ENCODE assay signal across 1 fruit fly cellular context in genomic region chr3L:21382158-21382610, dm6.
A peak's percentile ranks its signal among the peaks of the same experiment; 100 is the strongest.
TF ChIP-seq lines count a peak whose summit lies in the region.

Gene rgn, plus strand, starts transcription at chr3L:21382501.

TF ChIP-seq in whole organism, embryonic, 481 proteins besides CTCF, POLR2A, EP300 and RAD21 (continued from another document and continues in another):
- TF ChIP-seq pum (GFP tag; optimal IDR thresholded peaks at IDR 0.05; lab: Kevin White, UChicago) = peak; percentile 44
- TF ChIP-seq Antp (GFP tag; optimal IDR thresholded peaks at IDR 0.05; lab: Kevin White, UChicago) = peak; percentile 54
- no peak for TF ChIP-seq CG1647 (GFP tag; optimal IDR thresholded peaks at IDR 0.05; lab: Kevin White, UChicago)
- TF ChIP-seq CG9797 (GFP tag; optimal IDR thresholded peaks at IDR 0.05; lab: Kevin White, UChicago) = no peak
- no peak for TF ChIP-seq Stat92E (GFP tag; optimal IDR thresholded peaks at IDR 0.05; lab: Kevin White, UChicago)
- TF ChIP-seq Scr (GFP tag; IDR thresholded peaks at IDR 0.05; lab: Robert Waterston, UW; ENCODE audit: partially characterized antibody) = no peak
- peak; percentile 72 for TF ChIP-seq CG11247 (GFP tag; IDR thresholded peaks at IDR 0.05; lab: Robert Waterston, UW)
- TF ChIP-seq org-1 (GFP tag; optimal IDR thresholded peaks at IDR 0.05; lab: Kevin White, UChicago) = peak; percentile 66
- peak; percentile 73 for TF ChIP-seq Atf6 (GFP tag; IDR thresholded peaks at IDR 0.05; lab: Robert Waterston, UW)
- peak; percentile 31 for TF ChIP-seq Six4 (GFP tag; optimal IDR thresholded peaks at IDR 0.05; lab: Kevin White, UChicago)
- TF ChIP-seq NFAT (GFP tag; IDR thresholded peaks at IDR 0.05; lab: Robert Waterston, UW) = peak; percentile 73
- peak; percentile 55 for TF ChIP-seq sens (GFP tag; lab: Kevin White, UChicago)
- TF ChIP-seq CG6254 (GFP tag; optimal IDR thresholded peaks at IDR 0.05; lab: Kevin White, UChicago) = no peak
- peak; percentile 13 for TF ChIP-seq CG17568 (GFP tag; optimal IDR thresholded peaks at IDR 0.05; lab: Kevin White, UChicago)
- TF ChIP-seq mam (GFP tag; optimal IDR thresholded peaks at IDR 0.05; lab: Kevin White, UChicago) = peak; percentile 62
- TF ChIP-seq Hr51 (GFP tag; optimal IDR thresholded peaks at IDR 0.05; lab: Kevin White, UChicago) = peak in 1 of 2 experiments; percentile 88
- TF ChIP-seq CG33557 (GFP tag; optimal IDR thresholded peaks at IDR 0.05; lab: Kevin White, UChicago) = no peak
- no peak for TF ChIP-seq vnd (GFP tag; IDR thresholded peaks at IDR 0.05; lab: Robert Waterston, UW; ENCODE audit: partially characterized antibody)
- peak; percentile 44; the same call in 1 of the 2 replicates for TF ChIP-seq dimm (GFP tag; IDR thresholded peaks at IDR 0.05; lab: Robert Waterston, UW)
- 0 out of 3 replicates have a peak, but pooled peaks have one; percentile 31 for TF ChIP-seq gce (GFP tag; IDR thresholded peaks at IDR 0.05; lab: Robert Waterston, UW)
- TF ChIP-seq CrebB (tag; optimal IDR thresholded peaks at IDR 0.05; lab: Kevin White, UChicago) = peak; percentile 43
- peak; percentile 42 for TF ChIP-seq jing (GFP tag; optimal IDR thresholded peaks at IDR 0.05; lab: Kevin White, UChicago)
- no peak for TF ChIP-seq CG16813 (GFP tag; IDR thresholded peaks at IDR 0.05; lab: Robert Waterston, UW; ENCODE audit: partially characterized antibody)
- peak; percentile 80 for TF ChIP-seq CG6854 (GFP tag; optimal IDR thresholded peaks at IDR 0.05; lab: Kevin White, UChicago)
- peak; percentile 92 for TF ChIP-seq Meics (GFP tag; optimal IDR thresholded peaks at IDR 0.05; lab: Kevin White, UChicago)
- no peak for TF ChIP-seq Hr39 (optimal IDR thresholded peaks at IDR 0.05; lab: Kevin White, UChicago)
- peak; percentile 89 for TF ChIP-seq CG18599 (GFP tag; optimal IDR thresholded peaks at IDR 0.05; lab: Kevin White, UChicago)
- no peak for TF ChIP-seq cas (GFP tag; IDR thresholded peaks at IDR 0.05; lab: Robert Waterston, UW)
- TF ChIP-seq CG2199 (GFP tag; IDR thresholded peaks at IDR 0.05; lab: Robert Waterston, UW) = peak; percentile 46; the same call in 1 of the 3 replicates
- TF ChIP-seq exex (tag; optimal IDR thresholded peaks at IDR 0.05; lab: Kevin White, UChicago) = peak; percentile 42
- no peak for TF ChIP-seq CG8089 (GFP tag; optimal IDR thresholded peaks at IDR 0.05; lab: Kevin White, UChicago)
- no peak for TF ChIP-seq BEAF-32 (GFP tag; optimal IDR thresholded peaks at IDR 0.05; lab: Kevin White, UChicago)
- peak; percentile 3 for TF ChIP-seq ERR (GFP tag; optimal IDR thresholded peaks at IDR 0.05; lab: Kevin White, UChicago)
- TF ChIP-seq fru (optimal IDR thresholded peaks at IDR 0.05; lab: Kevin White, UChicago) = no peak
- TF ChIP-seq CG17361 (GFP tag; IDR thresholded peaks at IDR 0.05; lab: Robert Waterston, UW) = peak; percentile 87
- TF ChIP-seq CG14050 (GFP tag; IDR thresholded peaks at IDR 0.05; lab: Robert Waterston, UW) = peak; percentile 49; the same call in 2 of the 3 replicates
- peak; percentile 77 for TF ChIP-seq CG13775 (GFP tag; optimal IDR thresholded peaks at IDR 0.05; lab: Kevin White, UChicago)
- no peak for TF ChIP-seq Ets97D (GFP tag; optimal IDR thresholded peaks at IDR 0.05; lab: Kevin White, UChicago)
- TF ChIP-seq shn (GFP tag; optimal IDR thresholded peaks at IDR 0.05; lab: Kevin White, UChicago) = peak; percentile 48
- TF ChIP-seq Bdp1 (GFP tag; optimal IDR thresholded peaks at IDR 0.05; lab: Kevin White, UChicago) = peak; percentile 7
- TF ChIP-seq lov (optimal IDR thresholded peaks at IDR 0.05; lab: Kevin White, UChicago) = no peak
- peak; percentile 33; the same call in 1 of the 3 replicates for TF ChIP-seq lov (GFP tag; IDR thresholded peaks at IDR 0.05; lab: Robert Waterston, UW)
- peak; percentile 62; the same call in 1 of the 2 replicates for TF ChIP-seq Bgb (GFP tag; IDR thresholded peaks at IDR 0.05; lab: Robert Waterston, UW; ENCODE audit: partially characterized antibody)
- TF ChIP-seq CG10209 (GFP tag; optimal IDR thresholded peaks at IDR 0.05; lab: Kevin White, UChicago) = peak; percentile 82
- no peak for TF ChIP-seq h (optimal IDR thresholded peaks at IDR 0.05; lab: Kevin White, UChicago)
- TF ChIP-seq CG15514 (GFP tag; optimal IDR thresholded peaks at IDR 0.05; lab: Kevin White, UChicago) = peak; percentile 56
- TF ChIP-seq pzg (GFP tag; optimal IDR thresholded peaks at IDR 0.05; lab: Kevin White, UChicago) = no peak
- 0 out of 3 replicates have a peak, but pooled peaks have one; percentile 46 for TF ChIP-seq CG3726 (GFP tag; IDR thresholded peaks at IDR 0.05; lab: Robert Waterston, UW)
- no peak for TF ChIP-seq Hmx (GFP tag; optimal IDR thresholded peaks at IDR 0.05; lab: Kevin White, UChicago)
- no peak for TF ChIP-seq CG10431 (GFP tag; optimal IDR thresholded peaks at IDR 0.05; lab: Kevin White, UChicago)
- no peak for TF ChIP-seq CG3407 (GFP tag; optimal IDR thresholded peaks at IDR 0.05; lab: Kevin White, UChicago)
- TF ChIP-seq CG3995 (GFP tag; optimal IDR thresholded peaks at IDR 0.05; lab: Kevin White, UChicago) = no peak
- TF ChIP-seq CG3163 (GFP tag; optimal IDR thresholded peaks at IDR 0.05; lab: Kevin White, UChicago) = peak; percentile 87
- TF ChIP-seq slbo (GFP tag; IDR thresholded peaks at IDR 0.05; lab: Robert Waterston, UW) = peak; percentile 88
- no peak for TF ChIP-seq Lhr (GFP tag; optimal IDR thresholded peaks at IDR 0.05; lab: Kevin White, UChicago)
- peak; percentile 56 for TF ChIP-seq CG10654 (GFP tag; optimal IDR thresholded peaks at IDR 0.05; lab: Kevin White, UChicago)
- peak; percentile 81 for TF ChIP-seq CG13424 (tag; optimal IDR thresholded peaks at IDR 0.05; lab: Kevin White, UChicago)
- peak; percentile 84 for TF ChIP-seq CoRest (tag; optimal IDR thresholded peaks at IDR 0.05; lab: Kevin White, UChicago)
- TF ChIP-seq twi (tag; optimal IDR thresholded peaks at IDR 0.05; lab: Kevin White, UChicago) = no peak
- TF ChIP-seq CG8359 (GFP tag; optimal IDR thresholded peaks at IDR 0.05; lab: Kevin White, UChicago; ENCODE audit: borderline replicate concordance) = no peak
- TF ChIP-seq Aef1 (GFP tag; IDR thresholded peaks at IDR 0.05; lab: Robert Waterston, UW) = peak; percentile 82
- peak; percentile 56 for TF ChIP-seq tap (tag; optimal IDR thresholded peaks at IDR 0.05; lab: Kevin White, UChicago)
- TF ChIP-seq fd102C (GFP tag; optimal IDR thresholded peaks at IDR 0.05; lab: Kevin White, UChicago) = no peak
- TF ChIP-seq Med (GFP tag; lab: Kevin White, UChicago) = peak; percentile 94
- no peak; the same call in 1 of the 2 replicates for TF ChIP-seq CG17328 (GFP tag; IDR thresholded peaks at IDR 0.05; lab: Robert Waterston, UW)
- peak; percentile 56 for TF ChIP-seq CG7928 (GFP tag; optimal IDR thresholded peaks at IDR 0.05; lab: Kevin White, UChicago)
- no peak for TF ChIP-seq sima (GFP tag; optimal IDR thresholded peaks at IDR 0.05; lab: Kevin White, UChicago)
- peak; percentile 48 for TF ChIP-seq CG10267 (tag; optimal IDR thresholded peaks at IDR 0.05; lab: Kevin White, UChicago)
- TF ChIP-seq onecut (GFP tag; IDR thresholded peaks at IDR 0.05; lab: Robert Waterston, UW) = peak; percentile 53
- TF ChIP-seq her (GFP tag; optimal IDR thresholded peaks at IDR 0.05; lab: Kevin White, UChicago) = peak; percentile 44
- peak; percentile 77 for TF ChIP-seq Oli (tag; optimal IDR thresholded peaks at IDR 0.05; lab: Kevin White, UChicago)
- peak; percentile 82 for TF ChIP-seq HHEX (GFP tag; optimal IDR thresholded peaks at IDR 0.05; lab: Kevin White, UChicago)
- TF ChIP-seq dmrt11E (tag; optimal IDR thresholded peaks at IDR 0.05; lab: Kevin White, UChicago) = no peak
- no peak for TF ChIP-seq CG1024 (GFP tag; IDR thresholded peaks at IDR 0.05; lab: Robert Waterston, UW)
- TF ChIP-seq D19A (tag; optimal IDR thresholded peaks at IDR 0.05; lab: Kevin White, UChicago) = peak; percentile 58
- no peak for TF ChIP-seq prd (optimal IDR thresholded peaks at IDR 0.05; lab: Kevin White, UChicago)
- peak; percentile 70 for TF ChIP-seq prd (GFP tag; IDR thresholded peaks at IDR 0.05; lab: Robert Waterston, UW)
- peak; percentile 75 for TF ChIP-seq CG6765 (GFP tag; optimal IDR thresholded peaks at IDR 0.05; lab: Kevin White, UChicago)
- peak; percentile 70 for TF ChIP-seq CG9609 (GFP tag; optimal IDR thresholded peaks at IDR 0.05; lab: Kevin White, UChicago)
- TF ChIP-seq Atf-2 (GFP tag; optimal IDR thresholded peaks at IDR 0.05; lab: Kevin White, UChicago) = peak; percentile 12
- TF ChIP-seq crc (GFP tag; optimal IDR thresholded peaks at IDR 0.05; lab: Kevin White, UChicago) = peak; percentile 5
- peak; percentile 65; the same call in 1 of the 2 replicates for TF ChIP-seq CG13287 (GFP tag; IDR thresholded peaks at IDR 0.05; lab: Robert Waterston, UW; ENCODE audit: partially characterized antibody)
- TF ChIP-seq dysf (GFP tag; IDR thresholded peaks at IDR 0.05; lab: Robert Waterston, UW) = peak; percentile 88
- TF ChIP-seq bowl (GFP tag; IDR thresholded peaks at IDR 0.05; lab: Robert Waterston, UW) = no peak
- no peak for TF ChIP-seq CG17612 (GFP tag; IDR thresholded peaks at IDR 0.05; lab: Robert Waterston, UW)
- no peak for TF ChIP-seq corto (GFP tag; optimal IDR thresholded peaks at IDR 0.05; lab: Kevin White, UChicago)
- TF ChIP-seq CG12104 (GFP tag; optimal IDR thresholded peaks at IDR 0.05; lab: Kevin White, UChicago) = peak; percentile 65
- TF ChIP-seq CG1529 (GFP tag; optimal IDR thresholded peaks at IDR 0.05; lab: Kevin White, UChicago) = no peak
- peak; percentile 61 for TF ChIP-seq Awh (GFP tag; IDR thresholded peaks at IDR 0.05; lab: Robert Waterston, UW)
- TF ChIP-seq Sox102F (GFP tag; optimal IDR thresholded peaks at IDR 0.05; lab: Kevin White, UChicago) = peak; percentile 72
- peak; percentile 79 for TF ChIP-seq CG30403 (GFP tag; optimal IDR thresholded peaks at IDR 0.05; lab: Kevin White, UChicago)
- peak; percentile 75 for TF ChIP-seq CG13624 (GFP tag; optimal IDR thresholded peaks at IDR 0.05; lab: Kevin White, UChicago)
- peak; percentile 45 for TF ChIP-seq CG10543 (GFP tag; optimal IDR thresholded peaks at IDR 0.05; lab: Kevin White, UChicago)
- TF ChIP-seq CG16779 (GFP tag; IDR thresholded peaks at IDR 0.05; lab: Robert Waterston, UW) = peak; percentile 49; the same call in 1 of the 2 replicates
- peak; percentile 28 for TF ChIP-seq psq (GFP tag; optimal IDR thresholded peaks at IDR 0.05; lab: Kevin White, UChicago)
- TF ChIP-seq CG15011 (GFP tag; optimal IDR thresholded peaks at IDR 0.05; lab: Kevin White, UChicago) = peak; percentile 57
- peak; percentile 86 for TF ChIP-seq CG7839 (tag; optimal IDR thresholded peaks at IDR 0.05; lab: Kevin White, UChicago)
- no peak for TF ChIP-seq HLHmδ (GFP tag; optimal IDR thresholded peaks at IDR 0.05; lab: Kevin White, UChicago)
- peak; percentile 25 for TF ChIP-seq mirr (GFP tag; optimal IDR thresholded peaks at IDR 0.05; lab: Kevin White, UChicago)
- peak; percentile 54 for TF ChIP-seq CG18764 (GFP tag; optimal IDR thresholded peaks at IDR 0.05; lab: Kevin White, UChicago)
- TF ChIP-seq dmrt99B (tag; optimal IDR thresholded peaks at IDR 0.05; lab: Kevin White, UChicago) = peak; percentile 84
- no peak for TF ChIP-seq Mes4 (GFP tag; optimal IDR thresholded peaks at IDR 0.05; lab: Kevin White, UChicago)
- peak; percentile 88 for TF ChIP-seq CG7556 (GFP tag; optimal IDR thresholded peaks at IDR 0.05; lab: Kevin White, UChicago)
- TF ChIP-seq Chrac-16 (GFP tag; optimal IDR thresholded peaks at IDR 0.05; lab: Kevin White, UChicago) = peak; percentile 64
- TF ChIP-seq luna (GFP tag; optimal IDR thresholded peaks at IDR 0.05; lab: Kevin White, UChicago) = peak; percentile 52
- TF ChIP-seq CG8478 (optimal IDR thresholded peaks at IDR 0.05; lab: Kevin White, UChicago) = no peak
- TF ChIP-seq CG12942 (GFP tag; optimal IDR thresholded peaks at IDR 0.05; lab: Kevin White, UChicago) = peak; percentile 65
- peak; percentile 60; the same call in 2 of the 3 replicates for TF ChIP-seq ase (GFP tag; IDR thresholded peaks at IDR 0.05; lab: Robert Waterston, UW)
- TF ChIP-seq ttk (GFP tag; IDR thresholded peaks at IDR 0.05; lab: Robert Waterston, UW) = peak; percentile 53; the same call in 1 of the 2 replicates
- TF ChIP-seq salm (tag; optimal IDR thresholded peaks at IDR 0.05; lab: Kevin White, UChicago) = no peak
- TF ChIP-seq Dbx (GFP tag; IDR thresholded peaks at IDR 0.05; lab: Robert Waterston, UW) = peak; percentile 85
- no peak for TF ChIP-seq zen (tag; optimal IDR thresholded peaks at IDR 0.05; lab: Kevin White, UChicago)
- no peak for TF ChIP-seq hth (optimal IDR thresholded peaks at IDR 0.05; lab: Kevin White, UChicago)
- no peak for TF ChIP-seq hb (GFP tag; IDR thresholded peaks at IDR 0.05; lab: Robert Waterston, UW; ENCODE audit: partially characterized antibody)
- peak; percentile 37 for TF ChIP-seq CG12219 (GFP tag; optimal IDR thresholded peaks at IDR 0.05; lab: Kevin White, UChicago)
- TF ChIP-seq ftz-f1 (GFP tag; optimal IDR thresholded peaks at IDR 0.05; lab: Kevin White, UChicago) = peak; percentile 7
- peak; percentile 13 for TF ChIP-seq Side (GFP tag; optimal IDR thresholded peaks at IDR 0.05; lab: Kevin White, UChicago)
- TF ChIP-seq ind (GFP tag; optimal IDR thresholded peaks at IDR 0.05; lab: Kevin White, UChicago) = peak; percentile 79
- TF ChIP-seq bigmax (GFP tag; optimal IDR thresholded peaks at IDR 0.05; lab: Kevin White, UChicago) = no peak
- peak; percentile 51; the same call in 1 of the 2 replicates for TF ChIP-seq CG5953 (GFP tag; IDR thresholded peaks at IDR 0.05; lab: Robert Waterston, UW)
- peak; percentile 52; the same call in 1 of the 2 replicates for TF ChIP-seq Poxn (GFP tag; IDR thresholded peaks at IDR 0.05; lab: Robert Waterston, UW)
- no peak for TF ChIP-seq jigr1 (GFP tag; IDR thresholded peaks at IDR 0.05; lab: Robert Waterston, UW)
- peak; percentile 64 for TF ChIP-seq fd96Cb (tag; optimal IDR thresholded peaks at IDR 0.05; lab: Kevin White, UChicago)
- TF ChIP-seq CG2889 (GFP tag; IDR thresholded peaks at IDR 0.05; lab: Robert Waterston, UW) = peak; percentile 63; the same call in 2 of the 3 replicates
- TF ChIP-seq CG7786 (GFP tag; optimal IDR thresholded peaks at IDR 0.05; lab: Kevin White, UChicago) = peak; percentile 72
- TF ChIP-seq HLH3B (GFP tag; IDR thresholded peaks at IDR 0.05; lab: Robert Waterston, UW) = peak; percentile 47; the same call in 1 of the 2 replicates
- TF ChIP-seq CG8765 (GFP tag; IDR thresholded peaks at IDR 0.05; lab: Robert Waterston, UW) = peak; percentile 37; the same call in 1 of the 2 replicates
- TF ChIP-seq Eip74EF (GFP tag; optimal IDR thresholded peaks at IDR 0.05; lab: Kevin White, UChicago) = peak in 1 of 2 experiments; percentile 36
- peak; percentile 71 for TF ChIP-seq stc (GFP tag; IDR thresholded peaks at IDR 0.05; lab: Robert Waterston, UW)
- peak; percentile 62 for TF ChIP-seq CG18011 (GFP tag; optimal IDR thresholded peaks at IDR 0.05; lab: Kevin White, UChicago)
- peak; percentile 80 for TF ChIP-seq bcd (GFP tag; optimal IDR thresholded peaks at IDR 0.05; lab: Kevin White, UChicago)
